Worm (Caenorhabditis elegans) whole organism, dauer: ENCODE results near the gene C24H12.1.
"Not testable (repeated sequence)": the region's sequence is repeated elsewhere in the genome, so short reads cannot be mapped to it uniquely, and the experiment has no call there.

Experiments used
- unc-62 ChIP-seq: sonication (generic microtip); optimal IDR thresholded peaks from 2 replicates; lab custom pipeline; 2017; ENCODE audit warnings: missing biosample characterization, missing genetic modification reagents, missing genetic modification characterization

C24H12.1 gene

DNA sequence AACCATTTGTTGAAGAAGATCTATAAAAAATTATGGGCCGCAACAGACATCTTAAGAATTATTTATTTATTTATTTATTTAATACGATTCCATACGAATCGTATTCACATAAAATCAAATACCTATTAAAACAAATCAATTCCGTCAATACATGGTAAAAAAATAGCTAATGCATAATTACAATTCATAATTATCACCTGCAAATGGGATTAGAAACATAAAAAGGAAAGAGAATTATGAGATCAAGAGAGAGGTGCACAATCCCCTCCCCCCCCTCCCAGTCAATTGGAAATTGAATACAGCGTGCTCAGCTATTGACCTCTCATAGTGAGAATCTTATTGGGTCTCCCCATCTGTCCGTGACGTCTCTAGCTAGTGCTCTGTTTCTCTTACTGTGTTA is at the start of gene C24H12.1:
TSS of gene C24H12.1 (plus strand) at position 301 of the 400 bp plus-strand sequence.
- not testable (repeated sequence) for TF ChIP-seq unc-62 (GFP tag; lab: Kevin White, UChicago)

DNA sequence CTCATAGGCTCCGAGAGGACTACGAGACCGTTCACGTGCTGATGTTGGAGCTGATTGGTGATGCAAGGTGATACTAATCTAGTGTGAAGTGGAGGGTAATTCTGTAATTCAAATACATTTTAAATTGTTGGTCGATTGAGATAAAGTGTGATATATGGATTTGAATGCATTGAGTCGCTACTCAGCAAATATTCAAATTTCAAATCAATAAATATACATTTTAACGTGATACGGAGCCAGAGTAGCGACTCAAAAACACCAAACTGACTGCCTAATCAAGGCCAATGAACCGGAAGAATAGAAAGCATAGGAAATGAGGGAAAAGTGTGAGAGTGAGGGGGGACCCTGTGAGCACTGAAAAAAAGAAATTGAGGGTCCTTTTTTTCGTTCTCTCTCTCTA is 41.9 kb upstream of the C24H12.1 start, which contains the start of gene C03H5.6:
TSS of gene C03H5.6 (minus strand) at position 101 of the 400 bp plus-strand sequence.
- TF ChIP-seq unc-62 (GFP tag; lab: Kevin White, UChicago): no peak

DNA sequence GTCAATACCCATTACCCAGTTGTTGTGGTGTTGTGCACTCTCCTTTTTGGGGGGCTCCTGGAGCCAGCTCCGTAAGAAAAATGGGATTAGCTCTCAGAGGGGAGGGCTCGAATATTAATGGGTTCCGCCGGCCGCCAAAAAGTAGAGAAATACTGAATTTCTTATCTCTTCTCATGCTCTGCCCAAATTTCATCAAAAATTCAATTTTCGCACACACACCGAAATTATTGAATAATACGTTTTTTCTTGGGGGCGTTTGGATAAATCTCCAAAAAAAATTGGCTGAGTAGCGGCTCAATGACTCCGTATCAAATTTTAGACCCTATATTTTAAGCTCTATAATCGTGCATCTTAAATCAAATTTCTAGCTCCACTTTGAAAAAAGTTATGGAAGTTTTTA is 41.0 kb upstream of the C24H12.1 start:
- TF ChIP-seq unc-62 (GFP tag; lab: Kevin White, UChicago): no peak

DNA sequence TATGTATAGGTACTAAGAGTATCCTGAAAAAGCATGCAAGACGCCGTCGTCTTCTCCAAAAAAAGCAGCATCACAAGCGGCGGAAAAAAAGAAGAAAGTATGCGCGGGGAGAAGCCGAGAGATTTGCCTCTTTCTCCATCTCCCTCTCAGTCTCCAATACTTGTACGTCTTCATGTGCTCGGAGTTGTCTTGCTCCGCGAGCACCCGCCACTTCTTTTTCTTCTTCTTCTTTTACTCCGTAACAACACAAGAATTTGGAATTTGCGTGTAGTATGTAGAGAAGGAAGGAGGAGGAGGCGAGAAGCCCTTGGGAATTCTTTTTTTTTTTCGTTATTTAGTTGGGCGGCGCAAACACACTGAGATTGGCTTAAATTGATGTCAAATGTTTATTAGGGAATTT is 40.0 kb upstream of the C24H12.1 start:
- no peak for TF ChIP-seq unc-62 (GFP tag; lab: Kevin White, UChicago)

DNA sequence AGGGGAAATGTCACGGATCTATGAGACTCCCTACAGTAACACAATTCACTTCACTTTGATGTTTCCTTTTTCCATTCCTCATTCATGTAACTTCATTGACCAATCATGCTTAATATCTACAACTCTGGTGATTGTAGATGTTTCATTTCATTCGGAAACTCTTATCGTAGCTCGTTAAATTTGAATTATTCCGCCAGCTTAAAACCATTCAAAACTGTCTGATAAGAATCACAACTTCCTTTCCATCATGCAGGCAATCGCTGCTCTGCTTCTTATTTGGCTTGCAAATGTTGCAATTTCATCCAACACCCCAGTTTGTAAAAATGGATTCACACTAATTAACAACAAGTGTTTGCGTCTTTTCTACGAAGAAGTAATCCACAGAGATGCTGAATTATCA is 38.8 kb upstream of the C24H12.1 start, which contains the start of gene clec-10:
TSS of gene clec-10 (plus strand) at position 244 of the 400 bp plus-strand sequence.
- no peak for TF ChIP-seq unc-62 (GFP tag; lab: Kevin White, UChicago)

DNA sequence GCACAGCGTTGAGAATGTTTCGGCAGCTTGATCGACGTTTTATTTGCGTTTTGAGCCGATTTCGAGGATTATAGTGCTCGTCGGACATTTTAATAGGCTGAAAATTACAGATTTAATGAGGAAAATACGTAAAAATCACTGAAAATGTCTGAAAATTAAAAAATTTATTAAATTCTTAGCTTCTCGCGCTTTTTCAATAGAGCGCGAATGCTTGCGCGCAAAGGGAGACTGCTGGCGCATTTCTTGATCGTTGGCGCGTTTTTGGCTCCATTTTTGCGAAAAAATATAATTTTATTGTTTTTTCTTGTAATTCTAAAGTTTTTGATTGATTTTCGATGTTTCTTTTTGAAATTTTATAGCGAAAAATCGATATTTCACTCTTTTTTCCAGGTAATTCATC is 30.4 kb upstream of the C24H12.1 start, which contains the start of the genes dnsn-1 and C24H12.4:
TSS of gene dnsn-1 (minus strand) at position 101 of the 400 bp plus-strand sequence.
TSS of gene C24H12.4 (plus strand) at position 391 of the 400 bp plus-strand sequence.
- no peak for TF ChIP-seq unc-62 (GFP tag; lab: Kevin White, UChicago)

DNA sequence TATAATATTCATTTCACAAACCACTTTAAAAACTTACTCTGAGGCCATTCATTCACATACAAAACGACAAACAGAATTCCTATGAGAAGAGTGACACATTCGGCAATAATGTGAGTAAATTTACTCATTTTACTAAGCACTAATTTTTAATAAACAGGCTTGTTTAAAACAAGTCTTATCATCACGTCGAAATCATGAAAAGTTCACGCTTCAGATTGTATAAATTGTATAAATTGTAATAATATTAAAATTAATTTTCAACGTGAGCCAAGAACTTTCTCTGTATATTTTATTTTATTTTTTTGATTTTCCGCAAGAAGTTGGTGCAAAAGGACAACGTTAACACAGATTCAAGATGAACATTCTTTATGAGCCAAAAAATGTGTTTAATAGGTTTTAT is 22.4 kb upstream of the C24H12.1 start, which contains the start of gene C24H12.6:
TSS of gene C24H12.6 (minus strand) at position 101 of the 400 bp plus-strand sequence.
- no peak for TF ChIP-seq unc-62 (GFP tag; lab: Kevin White, UChicago)

DNA sequence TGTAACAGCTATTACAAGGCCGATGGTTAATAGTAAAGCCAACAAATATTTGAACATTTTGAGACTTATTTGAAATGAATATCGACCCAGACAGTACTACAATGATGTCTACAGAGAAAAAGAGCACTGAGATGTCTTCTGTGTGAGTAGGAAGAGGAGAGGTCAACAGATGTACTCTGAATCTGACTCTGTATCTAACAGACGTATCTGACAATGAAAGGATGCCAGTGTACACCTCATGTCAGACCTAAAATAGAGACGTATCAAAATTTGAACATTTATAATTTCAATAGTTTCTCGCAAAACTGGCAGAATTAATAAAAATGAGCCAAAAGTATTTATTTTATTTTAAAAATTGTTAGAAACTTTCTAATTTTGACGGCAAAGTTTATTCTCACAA is 18.1 kb upstream of the C24H12.1 start, which contains the start of gene C24H12.8:
TSS of gene C24H12.8 (minus strand) at position 101 of the 400 bp plus-strand sequence.
- TF ChIP-seq unc-62 (GFP tag; lab: Kevin White, UChicago): no peak

DNA sequence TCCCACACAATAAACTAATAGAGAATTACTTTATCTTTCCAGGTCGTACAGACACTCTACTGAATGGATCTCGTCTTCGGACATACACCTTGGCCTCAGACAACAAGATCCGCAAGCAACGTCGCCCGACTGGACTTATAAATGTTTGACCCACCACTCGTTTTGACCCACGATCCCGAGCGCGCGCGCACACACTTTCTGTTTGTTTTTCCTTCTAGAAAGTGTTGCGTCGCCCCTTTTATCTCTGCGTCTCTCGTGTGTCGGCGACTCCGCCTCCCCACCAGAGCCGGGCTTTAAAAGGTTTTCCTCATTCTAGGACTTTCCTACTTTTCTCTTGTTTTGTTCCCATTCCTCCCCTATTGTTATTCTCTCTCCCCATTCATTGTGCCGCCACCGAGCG is 3.9 kb upstream of the C24H12.1 start:
- no peak for TF ChIP-seq unc-62 (GFP tag; lab: Kevin White, UChicago)

DNA sequence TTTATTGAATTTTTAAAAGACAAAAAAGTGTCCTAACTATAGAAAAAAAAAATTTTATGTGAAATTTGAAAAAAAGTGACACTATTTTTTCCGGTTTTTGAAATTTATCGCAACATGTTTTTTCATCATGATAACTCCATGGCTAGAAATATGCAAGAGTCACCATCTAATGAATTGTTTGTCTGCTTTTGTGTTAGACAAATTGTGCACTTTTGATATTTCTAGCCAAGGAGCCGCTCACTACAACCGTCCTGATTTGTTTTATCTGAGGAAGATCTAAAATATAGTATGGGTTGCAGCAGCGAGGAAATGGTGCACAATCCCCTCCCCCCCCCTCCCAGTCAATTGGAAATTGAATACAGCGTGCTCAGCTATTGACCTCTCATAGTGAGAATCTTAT is 13.4 kb downstream of the C24H12.1 start, which contains the start of gene W10D9.1:
TSS of gene W10D9.1 (plus strand) at position 301 of the 400 bp plus-strand sequence.
- not testable (repeated sequence) for TF ChIP-seq unc-62 (GFP tag; lab: Kevin White, UChicago)

DNA sequence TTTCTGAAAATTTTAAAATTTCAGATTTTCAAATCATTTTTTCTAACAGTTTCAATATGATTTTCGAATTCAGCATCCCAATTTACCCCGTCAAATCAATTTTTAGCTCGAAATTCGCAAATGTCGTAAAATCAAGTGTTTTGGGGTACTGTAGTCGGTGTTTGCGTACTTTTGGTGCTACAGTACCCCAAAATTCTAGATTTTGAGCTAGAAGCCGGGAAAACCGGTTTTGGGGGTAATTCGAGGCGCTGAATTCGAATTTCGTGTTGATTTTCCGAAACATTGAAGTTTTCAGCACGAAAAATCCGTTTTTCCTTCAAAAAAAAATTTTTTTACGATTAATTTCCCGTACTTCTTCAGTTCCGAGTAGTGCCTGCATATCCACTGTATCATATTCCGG is 15.2 kb downstream of the C24H12.1 start:
- no peak for TF ChIP-seq unc-62 (GFP tag; lab: Kevin White, UChicago)

DNA sequence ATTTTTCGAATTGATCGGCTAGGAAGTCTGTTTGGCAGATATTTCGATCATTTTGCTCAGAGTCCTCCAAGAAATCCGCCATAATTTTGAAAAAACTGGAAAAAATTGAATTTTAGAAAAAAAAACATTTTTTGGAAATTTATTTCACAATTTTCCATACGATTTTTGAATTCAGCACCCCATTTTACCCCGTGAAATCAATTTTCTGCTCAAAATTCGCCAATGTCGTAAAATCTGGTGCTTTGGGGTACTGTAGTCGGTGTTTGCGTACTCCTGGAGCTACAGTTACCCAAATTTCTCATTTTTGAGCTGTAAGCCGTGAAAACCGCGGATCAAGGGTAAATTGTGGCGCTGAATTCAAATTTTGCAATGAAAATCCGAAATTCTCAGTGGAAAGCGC is 16.6 kb downstream of the C24H12.1 start, which contains the start of gene gvd-1:
TSS of gene gvd-1 (minus strand) at position 101 of the 400 bp plus-strand sequence.
- no peak for TF ChIP-seq unc-62 (GFP tag; lab: Kevin White, UChicago)

DNA sequence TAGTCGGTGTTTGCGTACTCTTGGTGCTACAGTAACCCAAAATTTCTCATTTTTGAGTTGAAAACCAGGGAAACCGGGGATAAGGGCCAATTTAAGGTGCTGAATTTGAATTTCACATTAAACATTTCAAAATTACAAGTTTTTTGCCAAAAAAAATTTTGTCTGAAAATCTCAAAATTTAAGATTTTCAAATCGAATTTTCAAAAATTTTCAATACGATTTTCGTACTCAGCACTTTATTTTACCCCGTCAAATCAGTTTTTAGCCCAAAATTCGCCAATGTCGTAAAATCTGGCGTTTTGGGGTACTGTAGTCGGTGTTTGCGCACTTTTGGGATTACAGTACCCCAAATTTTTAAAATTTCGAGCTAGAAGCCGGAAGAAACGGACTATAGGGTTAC is 19.6 kb downstream of the C24H12.1 start, which contains the start of gene W10D9.3:
TSS of gene W10D9.3 (minus strand) at position 101 of the 400 bp plus-strand sequence.
- TF ChIP-seq unc-62 (GFP tag; lab: Kevin White, UChicago): no peak

DNA sequence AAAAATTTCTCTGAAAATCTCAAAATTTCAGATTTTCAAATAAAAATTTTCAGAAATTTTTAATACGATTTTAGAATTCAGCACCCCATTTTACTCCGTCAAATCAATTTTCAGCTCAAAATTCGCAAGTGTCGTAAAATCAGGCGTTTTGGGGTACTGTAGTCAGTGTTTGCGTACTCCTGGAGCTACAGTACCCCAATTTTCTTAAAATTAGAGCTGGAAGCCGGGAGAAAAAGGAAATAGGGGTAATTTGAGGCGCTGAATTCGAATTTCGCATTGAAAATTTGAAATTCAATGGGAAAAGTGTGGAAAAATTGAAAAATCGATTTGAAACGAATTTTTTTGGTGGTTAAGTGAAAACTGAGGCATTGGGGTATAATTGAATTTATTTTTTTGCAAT is 20.1 kb downstream of the C24H12.1 start:
- TF ChIP-seq unc-62 (GFP tag; lab: Kevin White, UChicago): no peak

DNA sequence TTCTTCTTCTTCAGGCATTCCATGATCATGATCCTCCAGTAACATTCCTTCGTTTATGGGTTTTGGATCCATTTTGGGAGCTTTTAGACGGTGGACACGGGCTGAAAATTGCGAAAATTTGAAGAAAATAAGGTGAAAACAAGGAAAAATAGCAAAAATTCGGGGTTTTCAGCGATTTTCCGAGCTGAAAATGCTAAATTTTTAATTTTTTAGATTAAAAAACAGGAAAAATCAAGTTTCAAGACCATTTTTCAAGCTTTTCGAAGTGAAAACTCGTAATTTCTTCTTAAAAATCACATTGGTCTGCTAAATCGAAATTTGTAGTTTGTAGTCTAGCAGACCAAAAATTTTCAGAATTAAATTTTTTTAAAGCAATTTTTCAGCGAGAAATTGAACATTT is 26.1 kb downstream of the C24H12.1 start, which contains the start of gene nfyb-1:
TSS of gene nfyb-1 (minus strand) at position 101 of the 400 bp plus-strand sequence.
- TF ChIP-seq unc-62 (GFP tag; lab: Kevin White, UChicago): no peak

DNA sequence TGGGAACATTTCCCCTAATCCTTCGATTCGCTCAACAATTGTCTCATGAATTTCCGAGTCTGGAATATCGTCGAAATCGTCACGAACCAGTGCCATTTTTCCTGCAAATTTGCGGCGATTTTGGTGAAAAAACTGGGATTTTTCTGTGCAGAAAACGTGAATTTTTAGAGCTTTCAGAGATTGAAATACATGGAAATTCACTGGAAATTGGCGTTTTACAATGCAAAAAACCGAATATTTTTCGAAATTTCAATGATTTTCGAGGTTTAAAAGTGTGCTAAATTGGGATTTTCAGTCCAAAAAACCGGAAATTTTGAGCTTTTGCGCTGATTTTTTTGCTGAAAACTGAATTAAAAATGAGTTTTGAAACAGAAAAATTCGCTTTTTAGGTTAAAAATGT is 29.2 kb downstream of the C24H12.1 start, which contains the start of gene tomm-22:
TSS of gene tomm-22 (minus strand) at position 101 of the 400 bp plus-strand sequence.
- TF ChIP-seq unc-62 (GFP tag; lab: Kevin White, UChicago): no peak

DNA sequence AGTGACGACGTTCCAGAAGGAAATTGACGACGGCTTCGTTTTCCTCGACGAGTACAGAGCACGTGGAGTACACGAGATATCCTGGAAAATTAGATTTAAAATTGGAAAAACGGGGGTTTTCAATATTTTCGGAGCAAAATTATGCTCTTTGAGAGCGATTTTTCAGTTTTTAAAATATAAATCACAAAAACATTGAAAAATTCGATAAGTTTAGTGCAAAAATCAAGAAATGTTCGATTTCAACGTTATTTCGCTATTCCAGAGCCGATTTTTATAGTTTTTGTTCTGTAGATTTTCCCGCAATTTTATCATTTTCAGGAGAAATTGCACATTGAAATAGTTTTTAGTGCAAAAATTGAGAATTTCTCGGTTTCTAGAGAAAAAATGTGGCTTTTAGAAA is 32.0 kb downstream of the C24H12.1 start, which contains the start of gene W07E6.5:
TSS of gene W07E6.5 (plus strand) at position 301 of the 400 bp plus-strand sequence.
- no peak for TF ChIP-seq unc-62 (GFP tag; lab: Kevin White, UChicago)
